Worm (Caenorhabditis elegans): ENCODE measurements around the gene msp-64.

ce11 chrII:5836153-5836719 is 26.1 kb upstream of the msp-64 start, which contains the start of gene fzo-1:
- TF ChIP-seq ama-1 (optimal IDR thresholded peaks at IDR 0.05) (no peak), tbx-11 (GFP tag; IDR thresholded peaks at IDR 0.05) (no peak), flt-1 (GFP tag; IDR thresholded peaks at IDR 0.05) (no peak), scrt-1 (GFP tag; IDR thresholded peaks at IDR 0.05) (no peak), ets-7 (tag; optimal IDR thresholded peaks at IDR 0.05) (peak; percentile 48), hmbx-1 (tag; optimal IDR thresholded peaks at IDR 0.05) (no peak), hnd-1 (tag; optimal IDR thresholded peaks at IDR 0.05) (peak; percentile 40), tbx-37 (GFP tag; conservative IDR thresholded peaks at IDR 0.05) (0 out of 2 replicates have a peak, but pooled peaks have one; percentile 26)
